Fruit fly (Drosophila melanogaster) Kc167 (cell line): ENCODE measurements around the gene Cht2.

ENCODE experiments used
- Myc ChIP-seq: fragments of >200 bp; optimal IDR thresholded peaks from 2 replicates; lab custom pipeline; 2017; ENCODE audit warnings: missing external identifiers
- Sin3A ChIP-seq: fragments of >200 bp; optimal IDR thresholded peaks from 2 replicates; lab custom pipeline; 2018; ENCODE audit warnings: missing external identifiers
- h ChIP-seq: fragments of >200 bp; optimal IDR thresholded peaks from 3 replicates; lab custom pipeline; 2018; ENCODE audit warnings: missing external identifiers
- insv ChIP-seq: fragments of >200 bp; optimal IDR thresholded peaks from 3 replicates; lab custom pipeline; 2018; ENCODE audit warnings: missing external identifiers
- psq ChIP-seq: fragments of >200 bp; optimal IDR thresholded peaks from 2 replicates; lab custom pipeline; 2017; ENCODE audit warnings: missing external identifiers
- ttk ChIP-seq: sonication (Bioruptor generic); optimal IDR thresholded peaks from 2 replicates; lab custom pipeline; 2017; ENCODE audit warnings: missing external identifiers

DNA sequence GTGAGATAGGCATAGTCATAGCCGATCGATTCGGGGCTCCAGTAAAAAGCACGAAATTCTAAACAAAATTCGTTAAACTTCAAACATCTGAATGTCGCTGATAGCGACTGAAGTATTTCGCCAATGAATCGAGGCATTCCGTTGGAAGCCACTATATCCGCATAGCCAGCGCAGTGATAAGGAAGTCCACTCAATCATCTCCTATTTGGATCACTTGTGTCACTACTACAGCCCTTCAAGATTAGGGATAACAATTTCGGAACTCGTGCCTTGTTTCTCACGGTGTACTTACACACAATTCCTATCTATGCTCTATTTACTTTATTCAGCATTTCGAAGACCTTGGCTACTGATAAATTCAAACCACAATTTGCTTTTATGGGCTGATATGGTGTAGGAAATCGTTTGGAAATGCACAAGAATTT lies 17.8 kb downstream of the Cht2 start, which contains the start of gene PIG-Wb:
- TF ChIP-seq Sin3A (lab: Kevin White, UChicago) (no peak), insv (lab: Kevin White, UChicago) (no peak), psq (no peak), ttk (lab: Kevin White, UChicago) (no peak), h (lab: Kevin White, UChicago) (no peak), Myc (lab: Kevin White, UChicago) (no peak)
